Fruit fly (Drosophila melanogaster) whole organism, embryonic: ENCODE results near the gene CNPYb.

ENCODE experiments used
- Asciz ChIP-seq: fragments of 200-800 bp; sonication (Bioruptor generic); optimal IDR thresholded peaks from 2 replicates; lab custom pipeline; 2017; ENCODE audit warnings: missing biosample characterization, mild to moderate bottlenecking, missing genetic modification characterization, missing genetic modification reagents
- Atf3 ChIP-seq: fragments of 200-800 bp; sonication (Bioruptor generic); optimal IDR thresholded peaks from 3 replicates; lab custom pipeline; 2016; ENCODE audit warnings: missing biosample characterization, missing genetic modification characterization
- CG10366 ChIP-seq: fragments of 200-800 bp; sonication (Bioruptor generic); IDR thresholded peaks from 2 replicates; pipeline ENCODE4 v1.3.6; 2022; ENCODE audit warnings: missing biosample characterization, missing genetic modification characterization
- CG10979 ChIP-seq: fragments of 200-800 bp; sonication (Bioruptor generic); optimal IDR thresholded peaks from 2 replicates; lab custom pipeline; 2018; ENCODE audit warnings: missing biosample characterization, mild to moderate bottlenecking, missing genetic modification characterization, moderate library complexity
- CG11093 ChIP-seq: fragments of 200-800 bp; sonication (Bioruptor generic); IDR thresholded peaks from 3 replicates; pipeline ENCODE4 v1.3.6; 2022; ENCODE audit warnings: missing biosample characterization, missing genetic modification characterization
- CG13287 ChIP-seq: fragments of 200-800 bp; sonication (Bioruptor generic); IDR thresholded peaks from 2 replicates; pipeline ENCODE4 v1.3.6; 2022; ENCODE audit warnings: missing biosample characterization, missing genetic modification characterization; ENCODE audit not compliant: partially characterized antibody
- CG14710 ChIP-seq: fragments of 200-800 bp; sonication (Bioruptor generic); optimal IDR thresholded peaks from 3 replicates; lab custom pipeline; 2019; ENCODE audit warnings: missing biosample characterization, mild to moderate bottlenecking, missing genetic modification characterization, moderate library complexity
- CG16779 ChIP-seq: fragments of 200-800 bp; sonication (Bioruptor generic); IDR thresholded peaks from 2 replicates; pipeline ENCODE4 v1.3.6; 2022; ENCODE audit warnings: missing biosample characterization, missing genetic modification characterization
- CG16863 ChIP-seq: fragments of 200-800 bp; sonication (Bioruptor generic); optimal IDR thresholded peaks from 3 replicates; lab custom pipeline; 2016; ENCODE audit warnings: missing biosample characterization, missing genetic modification characterization
- CG17385 ChIP-seq: fragments of 200-800 bp; sonication (Bioruptor generic); optimal IDR thresholded peaks from 3 replicates; lab custom pipeline; 2018; ENCODE audit warnings: missing biosample characterization, mild to moderate bottlenecking, missing genetic modification characterization
- CG2116 ChIP-seq: fragments of 200-800 bp; sonication (Bioruptor generic); optimal IDR thresholded peaks from 3 replicates; lab custom pipeline; 2018; ENCODE audit warnings: missing biosample characterization, mild to moderate bottlenecking, missing genetic modification characterization
- CG2712 ChIP-seq: fragments of 200-800 bp; optimal IDR thresholded peaks from 3 replicates; lab custom pipeline; 2019; ENCODE audit warnings: missing biosample characterization, mild to moderate bottlenecking, missing genetic modification characterization, moderate library complexity
- CG4328 ChIP-seq: fragments of 200-800 bp; sonication (Bioruptor generic); optimal IDR thresholded peaks from 3 replicates; lab custom pipeline; 2017; ENCODE audit warnings: missing biosample characterization, missing genetic modification reagents, missing genetic modification characterization
- CG4707 ChIP-seq: fragments of 200-800 bp; sonication (Bioruptor generic); optimal IDR thresholded peaks from 2 replicates; lab custom pipeline; 2018; ENCODE audit warnings: missing biosample characterization, mild to moderate bottlenecking, missing genetic modification characterization, moderate library complexity
- CG4730 ChIP-seq: fragments of 200-800 bp; sonication (Bioruptor generic); IDR thresholded peaks from 2 replicates; pipeline ENCODE4 v1.3.6; 2022; ENCODE audit warnings: missing biosample characterization, missing genetic modification characterization
- CG6254 ChIP-seq: fragments of 200-800 bp; sonication (Bioruptor generic); optimal IDR thresholded peaks from 3 replicates; lab custom pipeline; 2017; ENCODE audit warnings: mild to moderate bottlenecking, missing biosample characterization, missing genetic modification reagents, missing genetic modification characterization
- E2f1 ChIP-seq: fragments of 200-800 bp; sonication (Bioruptor generic); IDR thresholded peaks from 2 replicates; pipeline ENCODE4 v1.3.6; 2022; ENCODE audit warnings: missing biosample characterization, missing genetic modification characterization
- E2f2 ChIP-seq: fragments of 200-800 bp; sonication (Bioruptor generic); IDR thresholded peaks from 2 replicates; pipeline ENCODE4 v1.3.6; 2022; ENCODE audit warnings: missing biosample characterization, missing genetic modification characterization
- Ets65A ChIP-seq: fragments of 200-800 bp; sonication (Bioruptor generic); peaks from one replicate; lab custom pipeline; 2016; ENCODE audit warnings: missing biosample characterization, missing genetic modification characterization
- Fer3 ChIP-seq: fragments of 200-800 bp; sonication (Bioruptor generic); optimal IDR thresholded peaks from 2 replicates; lab custom pipeline; 2018; ENCODE audit warnings: missing biosample characterization, mild to moderate bottlenecking, missing genetic modification characterization, moderate library complexity
- Hr39 ChIP-seq: fragments of >200 bp; optimal IDR thresholded peaks from 2 replicates; lab custom pipeline; 2017
- Hr78 ChIP-seq, 2 experiments: fragments of 200-800 bp in 1 of 2; fragments of >200 bp in 1 of 2; sonication (Bioruptor generic) in 1 of 2; optimal IDR thresholded peaks; 2 replicates each; lab custom pipeline; 2017 to 2019; ENCODE audit warnings: missing biosample characterization in 2 of 2, missing genetic modification characterization in 2 of 2, mild to moderate bottlenecking in 1 of 2, moderate library complexity in 1 of 2
- Kr ChIP-seq: fragments of 200-800 bp; sonication (Bioruptor generic); optimal IDR thresholded peaks from 2 replicates; lab custom pipeline; 2017; ENCODE audit warnings: missing biosample characterization, mild to moderate bottlenecking, missing genetic modification characterization
- NK7.1 ChIP-seq: fragments of 200-800 bp; sonication (Bioruptor generic); optimal IDR thresholded peaks from 3 replicates; lab custom pipeline; 2016; ENCODE audit warnings: missing biosample characterization, missing genetic modification characterization
- Optix ChIP-seq: fragments of 200-800 bp; sonication (Bioruptor generic); IDR thresholded peaks from 3 replicates; pipeline ENCODE4 v1.3.6; 2022; ENCODE audit warnings: missing biosample characterization, missing genetic modification characterization
- Sox100B ChIP-seq: fragments of 200-800 bp; sonication (Bioruptor generic); optimal IDR thresholded peaks from 3 replicates; lab custom pipeline; 2018; ENCODE audit warnings: missing biosample characterization, mild to moderate bottlenecking, missing genetic modification characterization
- Xrp1 ChIP-seq: fragments of 200-800 bp; sonication (Bioruptor generic); IDR thresholded peaks from 2 replicates; pipeline ENCODE4 v1.3.6; 2022; ENCODE audit warnings: missing biosample characterization, missing genetic modification characterization
- abd-A ChIP-seq: fragments of 200-800 bp; sonication (Bioruptor generic); optimal IDR thresholded peaks from 3 replicates; lab custom pipeline; 2019; ENCODE audit warnings: missing biosample characterization, mild to moderate bottlenecking, missing genetic modification characterization, moderate library complexity
- al ChIP-seq: fragments of 200-800 bp; sonication (Bioruptor generic); IDR thresholded peaks from 2 replicates; pipeline ENCODE4 v1.3.6; 2022; ENCODE audit warnings: missing biosample characterization, missing genetic modification characterization
- ap ChIP-seq: fragments of 200-800 bp; sonication (Bioruptor generic); IDR thresholded peaks from 2 replicates; pipeline ENCODE4 v1.3.6; 2022; ENCODE audit warnings: missing biosample characterization, missing genetic modification characterization
- cato ChIP-seq: fragments of 200-800 bp; sonication (Bioruptor generic); optimal IDR thresholded peaks from 2 replicates; lab custom pipeline; 2016; ENCODE audit warnings: missing biosample characterization, missing genetic modification characterization, borderline replicate concordance
- cg ChIP-seq: fragments of 200-800 bp; sonication (Bioruptor generic); optimal IDR thresholded peaks from 3 replicates; lab custom pipeline; 2019; ENCODE audit warnings: missing biosample characterization, mild to moderate bottlenecking, missing genetic modification characterization, moderate library complexity
- ci ChIP-seq: fragments of 200-800 bp; sonication (Bioruptor generic); IDR thresholded peaks from 3 replicates; pipeline ENCODE4 v1.3.6; 2022; ENCODE audit warnings: missing biosample characterization, missing genetic modification characterization
- dpn ChIP-seq, 2 experiments: fragments of 200-800 bp; sonication (Bioruptor generic); optimal IDR thresholded peaks; 3 replicates each; lab custom pipeline; 2016; ENCODE audit warnings: missing biosample characterization in 2 of 2, missing genetic modification characterization in 2 of 2
- exex ChIP-seq: fragments of 200-800 bp; sonication (Bioruptor generic); optimal IDR thresholded peaks from 4 replicates; lab custom pipeline; 2018; ENCODE audit warnings: missing biosample characterization, mild to moderate bottlenecking, missing genetic modification characterization, moderate library complexity
- fd3F ChIP-seq: fragments of 200-800 bp; sonication (Bioruptor generic); optimal IDR thresholded peaks from 2 replicates; lab custom pipeline; 2018; ENCODE audit warnings: missing biosample characterization, mild to moderate bottlenecking, missing genetic modification characterization, moderate library complexity
- fd96Cb ChIP-seq: fragments of 200-800 bp; sonication (Bioruptor generic); optimal IDR thresholded peaks from 2 replicates; lab custom pipeline; 2018; ENCODE audit warnings: missing biosample characterization, mild to moderate bottlenecking, missing genetic modification characterization, moderate library complexity
- fru ChIP-seq: fragments of >200 bp; optimal IDR thresholded peaks from 2 replicates; lab custom pipeline; 2017
- gfzf ChIP-seq: fragments of 200-800 bp; sonication (Bioruptor generic); optimal IDR thresholded peaks from 2 replicates; lab custom pipeline; 2016; ENCODE audit warnings: missing biosample characterization, mild to moderate bottlenecking, missing genetic modification characterization, moderate library complexity
- lab ChIP-seq: fragments of 200-800 bp; sonication (Bioruptor generic); optimal IDR thresholded peaks from 3 replicates; lab custom pipeline; 2017; ENCODE audit warnings: missing biosample characterization, missing genetic modification characterization, mild to moderate bottlenecking, moderate library complexity, missing genetic modification reagents
- nmo ChIP-seq: fragments of 200-800 bp; sonication (Bioruptor generic); optimal IDR thresholded peaks from 2 replicates; lab custom pipeline; 2018; ENCODE audit warnings: missing biosample characterization, mild to moderate bottlenecking, missing genetic modification characterization, moderate library complexity
- nom ChIP-seq: fragments of 200-800 bp; sonication (Bioruptor generic); optimal IDR thresholded peaks from 2 replicates; lab custom pipeline; 2017; ENCODE audit warnings: missing biosample characterization, missing genetic modification characterization, mild to moderate bottlenecking, moderate library complexity, missing genetic modification reagents
- peb ChIP-seq: fragments of 200-800 bp; sonication (Bioruptor generic); IDR thresholded peaks from 2 replicates; pipeline ENCODE4 v1.3.6; 2022; ENCODE audit warnings: missing biosample characterization, missing genetic modification characterization
- sima ChIP-seq: fragments of 200-800 bp; sonication (Bioruptor generic); optimal IDR thresholded peaks from 2 replicates; lab custom pipeline; 2016; ENCODE audit warnings: missing biosample characterization, missing genetic modification characterization
- tll ChIP-seq, 2 experiments: fragments of 200-800 bp in 1 of 2; fragments of >200 bp in 1 of 2; sonication (Bioruptor generic) in 1 of 2; optimal IDR thresholded peaks; 2 replicates each; lab custom pipeline; 2017 to 2019; ENCODE audit warnings: missing biosample characterization in 2 of 2, missing genetic modification characterization in 2 of 2, mild to moderate bottlenecking in 1 of 2, moderate library complexity in 1 of 2
- vnd ChIP-seq: fragments of 200-800 bp; sonication (Bioruptor generic); IDR thresholded peaks from 3 replicates; pipeline ENCODE4 v1.3.6; 2022; ENCODE audit warnings: missing biosample characterization, missing genetic modification characterization; ENCODE audit not compliant: partially characterized antibody
- zen ChIP-seq: fragments of 200-800 bp; sonication (Bioruptor generic); optimal IDR thresholded peaks from 3 replicates; lab custom pipeline; 2018; ENCODE audit warnings: missing biosample characterization, mild to moderate bottlenecking, missing genetic modification characterization, moderate library complexity
- zfh1 ChIP-seq: fragments of 200-800 bp; sonication (Bioruptor generic); IDR thresholded peaks from 3 replicates; pipeline ENCODE4 v1.3.6; 2022; ENCODE audit warnings: missing biosample characterization, missing genetic modification characterization

CNPYb gene

DNA sequence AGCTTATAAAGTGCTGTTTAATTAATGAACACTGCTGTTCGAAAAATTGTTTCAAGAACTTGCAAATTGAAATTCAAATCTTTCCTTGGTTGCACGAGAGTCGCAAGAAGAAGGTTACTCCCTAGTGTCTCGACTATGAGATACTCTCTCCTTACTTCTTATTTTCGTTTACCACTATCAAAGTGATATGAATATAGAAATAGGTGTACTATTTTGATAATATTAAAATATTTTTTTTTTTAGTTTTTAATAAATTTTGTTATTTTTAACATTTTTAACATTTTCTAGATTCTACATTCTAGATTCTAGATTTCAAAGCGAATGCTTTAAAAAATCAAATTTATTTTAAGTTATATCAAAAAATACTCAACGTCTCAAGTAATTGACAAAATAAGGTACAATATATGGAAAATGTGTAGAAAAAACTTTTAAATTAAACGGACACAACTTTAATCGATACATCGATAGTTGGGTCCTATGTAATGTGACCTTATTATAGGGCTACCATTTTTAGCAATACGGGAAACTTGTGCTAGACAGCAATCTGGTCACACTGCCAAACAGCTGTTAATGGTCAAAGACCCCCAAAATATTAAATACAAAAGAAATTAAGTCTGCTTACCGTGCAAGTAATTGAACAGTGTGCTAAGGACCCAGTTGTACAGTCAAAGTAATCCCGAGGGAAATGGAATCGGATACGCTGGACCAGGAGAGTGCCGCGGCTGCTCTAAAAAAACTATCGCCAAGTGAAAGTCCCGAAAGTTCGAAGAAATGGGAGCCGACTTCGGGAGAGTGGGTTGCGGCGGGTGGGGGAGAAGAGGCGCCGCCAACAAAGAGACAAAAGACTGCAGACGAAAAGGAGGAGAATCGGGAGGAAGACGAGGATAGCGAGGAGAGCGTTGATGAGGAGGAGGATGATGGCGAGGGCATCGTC is 3.6 kb downstream of the CNPYb start, which contains the start of gene MESR6 (continued):
- TF ChIP-seq Xrp1 (GFP tag; lab: Robert Waterston, UW) (peak; percentile 36; the same call in 1 of the 2 replicates), CG10979 (tag; lab: Kevin White, UChicago) (no peak), tll (GFP tag; optimal IDR thresholded peaks at IDR 0.05; lab: Kevin White, UChicago) (peak in 1 of 2 experiments; percentile 12), Optix (no peak), fd3F (GFP tag; lab: Kevin White, UChicago) (peak; percentile 23), CG4730 (GFP tag; lab: Robert Waterston, UW) (0 out of 2 replicates have a peak, but pooled peaks have one; percentile 9), CG10366 (no peak; the same call in 1 of the 2 replicates), E2f1 (GFP tag; lab: Robert Waterston, UW) (peak; percentile 46; the same call in 1 of the 2 replicates), Kr (GFP tag; lab: Kevin White, UChicago) (no peak), peb (no peak), Hr78 (GFP tag; optimal IDR thresholded peaks at IDR 0.05; lab: Kevin White, UChicago) (no peak), Ets65A (no peak), Atf3 (GFP tag; lab: Kevin White, UChicago) (no peak), ci (GFP tag; lab: Robert Waterston, UW) (no peak), nmo (GFP tag; lab: Kevin White, UChicago) (peak; percentile 56), fd96Cb (tag; lab: Kevin White, UChicago) (no peak), CG17385 (peak; percentile 33), CG14710 (peak; percentile 69), CG2116 (peak; percentile 71), Fer3 (tag; lab: Kevin White, UChicago) (no peak), Sox100B (peak; percentile 31), CG6254 (no peak), zen (tag; lab: Kevin White, UChicago) (peak; percentile 29), nom (GFP tag; lab: Kevin White, UChicago) (no peak), CG16779 (GFP tag; lab: Robert Waterston, UW) (no peak), CG16863 (GFP tag; lab: Kevin White, UChicago) (no peak), dpn (GFP tag; optimal IDR thresholded peaks at IDR 0.05; lab: Kevin White, UChicago) (peak in 1 of 2 experiments; percentile 19), fru (lab: Kevin White, UChicago) (no peak), Hr39 (no peak), cato (no peak), CG2712 (peak; percentile 37), CG11093 (GFP tag; lab: Robert Waterston, UW) (no peak), CG13287 (GFP tag; lab: Robert Waterston, UW) (peak; percentile 91), Asciz (GFP tag; lab: Kevin White, UChicago) (peak; percentile 44), gfzf (GFP tag; lab: Kevin White, UChicago) (peak; percentile 94), CG4707 (GFP tag; lab: Kevin White, UChicago) (no peak), cg (GFP tag; lab: Kevin White, UChicago) (no peak), ap (GFP tag; lab: Robert Waterston, UW) (peak; percentile 31; the same call in 1 of the 2 replicates), sima (GFP tag; lab: Kevin White, UChicago) (no peak), exex (no peak), CG4328 (GFP tag; lab: Kevin White, UChicago) (no peak), vnd (GFP tag; lab: Robert Waterston, UW) (peak; percentile 49; the same call in 2 of the 3 replicates), lab (peak; percentile 35), zfh1 (GFP tag; lab: Robert Waterston, UW) (no peak; the same call in 2 of the 3 replicates), al (no peak), NK7.1 (GFP tag; lab: Kevin White, UChicago) (no peak), abd-A (tag; lab: Kevin White, UChicago) (no peak), E2f2 (GFP tag; lab: Robert Waterston, UW) (peak; percentile 58; the same call in 1 of the 2 replicates)
